Worm (Caenorhabditis elegans): ENCODE measurements around the gene twk-25.

- TF ChIP-seq hlh-26 (GFP tag; conservative IDR thresholded peaks at IDR 0.05) = no peak
- TF ChIP-seq atf-7 (tag; optimal IDR thresholded peaks at IDR 0.05) = no peak
Measured at ce11 chrIV:11493899-11494298, 10.6 kb upstream of the twk-25 start.

Measured in whole organism, young adult.